Fruit fly (Drosophila melanogaster) whole organism, embryonic: ENCODE results near the gene ND-SGDH.
A peak's percentile ranks its signal among the peaks of the same experiment; 100 is the strongest.

Experiments
- ATbp ChIP-seq: fragments of 200-800 bp; sonication (Bioruptor generic); optimal IDR thresholded peaks from 2 replicates; lab custom pipeline; 2017; ENCODE audit warnings: missing biosample characterization, mild to moderate bottlenecking, missing genetic modification characterization, missing genetic modification reagents
- BEAF-32 ChIP-seq: fragments of 200-800 bp; sonication (Bioruptor generic); optimal IDR thresholded peaks from 3 replicates; lab custom pipeline; 2017; ENCODE audit warnings: missing biosample characterization, missing genetic modification characterization, mild to moderate bottlenecking, moderate library complexity, missing genetic modification reagents
- CG10147 ChIP-seq: fragments of 200-800 bp; sonication (Bioruptor generic); optimal IDR thresholded peaks from 2 replicates; lab custom pipeline; 2019; ENCODE audit warnings: missing biosample characterization, mild to moderate bottlenecking, missing genetic modification characterization, moderate library complexity
- CG10274 ChIP-seq: fragments of 200-800 bp; sonication (Bioruptor generic); optimal IDR thresholded peaks from 3 replicates; lab custom pipeline; 2017; ENCODE audit warnings: missing biosample characterization, mild to moderate bottlenecking, missing genetic modification characterization
- CG10462 ChIP-seq: fragments of 200-800 bp; sonication (Bioruptor generic); optimal IDR thresholded peaks from 2 replicates; lab custom pipeline; 2016; ENCODE audit warnings: missing biosample characterization, missing genetic modification characterization
- CG11093 ChIP-seq: fragments of 200-800 bp; sonication (Bioruptor generic); IDR thresholded peaks from 3 replicates; pipeline ENCODE4 v1.3.6; 2022; ENCODE audit warnings: missing biosample characterization, missing genetic modification characterization
- CG11723 ChIP-seq: fragments of 200-800 bp; sonication (Bioruptor generic); optimal IDR thresholded peaks from 2 replicates; lab custom pipeline; 2017; ENCODE audit warnings: missing biosample characterization, mild to moderate bottlenecking, missing genetic modification characterization
- CG17328 ChIP-seq: fragments of 200-800 bp; sonication (Bioruptor generic); IDR thresholded peaks from 2 replicates; pipeline ENCODE4 v1.3.6; 2022; ENCODE audit warnings: missing biosample characterization, missing genetic modification characterization
- CG1792 ChIP-seq: fragments of 200-800 bp; sonication (Bioruptor generic); optimal IDR thresholded peaks from 2 replicates; lab custom pipeline; 2016; ENCODE audit warnings: missing biosample characterization, missing genetic modification characterization
- CG18599 ChIP-seq: fragments of 200-800 bp; sonication (Bioruptor generic); optimal IDR thresholded peaks from 3 replicates; lab custom pipeline; 2017; ENCODE audit warnings: missing biosample characterization, missing genetic modification characterization, mild to moderate bottlenecking, moderate library complexity, missing genetic modification reagents
- CG2116 ChIP-seq: fragments of 200-800 bp; sonication (Bioruptor generic); optimal IDR thresholded peaks from 3 replicates; lab custom pipeline; 2018; ENCODE audit warnings: missing biosample characterization, mild to moderate bottlenecking, missing genetic modification characterization
- CG33557 ChIP-seq: fragments of 200-800 bp; sonication (Bioruptor generic); optimal IDR thresholded peaks from 2 replicates; lab custom pipeline; 2019; ENCODE audit warnings: missing biosample characterization, mild to moderate bottlenecking, missing genetic modification characterization, moderate library complexity
- CG4404 ChIP-seq: fragments of 200-800 bp; sonication (Bioruptor generic); IDR thresholded peaks from 2 replicates; pipeline ENCODE4 v1.3.6; 2022; ENCODE audit warnings: missing biosample characterization, missing genetic modification characterization
- CG4854 ChIP-seq: fragments of 200-800 bp; sonication (Bioruptor generic); optimal IDR thresholded peaks from 2 replicates; lab custom pipeline; 2016; ENCODE audit warnings: missing biosample characterization, missing genetic modification characterization, inconsistent platforms
- CG7357 ChIP-seq: fragments of 200-800 bp; sonication (Bioruptor generic); IDR thresholded peaks from 3 replicates; pipeline ENCODE4 v1.3.6; 2022; ENCODE audit warnings: missing biosample characterization, missing genetic modification characterization
- CG7928 ChIP-seq: fragments of 200-800 bp; sonication (Bioruptor generic); optimal IDR thresholded peaks from 2 replicates; lab custom pipeline; 2017; ENCODE audit warnings: missing biosample characterization, mild to moderate bottlenecking, missing genetic modification characterization
- CG7987 ChIP-seq: fragments of 200-800 bp; sonication (Bioruptor generic); optimal IDR thresholded peaks from 2 replicates; lab custom pipeline; 2018; ENCODE audit warnings: missing biosample characterization, mild to moderate bottlenecking, missing genetic modification characterization, moderate library complexity
- CG8924 ChIP-seq: fragments of 200-800 bp; optimal IDR thresholded peaks from 3 replicates; lab custom pipeline; 2019; ENCODE audit warnings: missing biosample characterization, mild to moderate bottlenecking, missing genetic modification characterization, moderate library complexity
- CG9876 ChIP-seq: fragments of 200-800 bp; sonication (Bioruptor generic); optimal IDR thresholded peaks from 2 replicates; lab custom pipeline; 2016; ENCODE audit warnings: missing biosample characterization, missing genetic modification characterization
- CkIIα-i1 ChIP-seq: fragments of 200-800 bp; sonication (Bioruptor generic); IDR thresholded peaks from 2 replicates; pipeline ENCODE4 v1.3.6; 2022; ENCODE audit warnings: missing biosample characterization, missing genetic modification characterization
- Doc3 ChIP-seq: fragments of 200-800 bp; sonication (Bioruptor generic); IDR thresholded peaks from 3 replicates; pipeline ENCODE4 v1.3.6; 2022; ENCODE audit warnings: missing biosample characterization, missing genetic modification characterization; ENCODE audit not compliant: partially characterized antibody
- GATAe ChIP-seq: fragments of 200-800 bp; sonication (Bioruptor generic); conservative IDR thresholded peaks from 2 replicates; pipeline ENCODE4 v1.3.6; 2022; ENCODE audit warnings: missing biosample characterization, missing genetic modification characterization
- HHEX ChIP-seq: fragments of 200-800 bp; sonication (Bioruptor generic); optimal IDR thresholded peaks from 3 replicates; lab custom pipeline; 2017; ENCODE audit warnings: missing biosample characterization, mild to moderate bottlenecking, missing genetic modification characterization, missing genetic modification reagents
- HLH3B ChIP-seq: fragments of 200-800 bp; sonication (Bioruptor generic); IDR thresholded peaks from 2 replicates; pipeline ENCODE4 v1.3.6; 2022; ENCODE audit warnings: missing biosample characterization, missing genetic modification characterization
- HLH4C ChIP-seq: fragments of 200-800 bp; sonication (Bioruptor generic); IDR thresholded peaks from 3 replicates; pipeline ENCODE4 v1.3.6; 2022; ENCODE audit warnings: missing biosample characterization, missing genetic modification characterization; ENCODE audit not compliant: partially characterized antibody
- Lpt ChIP-seq: fragments of >200 bp; optimal IDR thresholded peaks from 2 replicates; lab custom pipeline; 2018; ENCODE audit warnings: missing biosample characterization, missing genetic modification characterization
- MTF-1 ChIP-seq: fragments of 200-800 bp; sonication (Bioruptor generic); optimal IDR thresholded peaks from 2 replicates; lab custom pipeline; 2018; ENCODE audit warnings: missing biosample characterization, mild to moderate bottlenecking, missing genetic modification characterization, borderline replicate concordance
- Med ChIP-seq: fragments of 200-800 bp; sonication (Bioruptor generic); peaks from one replicate; lab custom pipeline; 2016; ENCODE audit warnings: missing biosample characterization, missing genetic modification characterization, mild to moderate bottlenecking, inconsistent platforms, moderate library complexity
- Optix ChIP-seq: fragments of 200-800 bp; sonication (Bioruptor generic); IDR thresholded peaks from 3 replicates; pipeline ENCODE4 v1.3.6; 2022; ENCODE audit warnings: missing biosample characterization, missing genetic modification characterization
- Side ChIP-seq: fragments of 200-800 bp; sonication (Bioruptor generic); optimal IDR thresholded peaks from 2 replicates; lab custom pipeline; 2016; ENCODE audit warnings: missing biosample characterization, missing genetic modification characterization
- Spps ChIP-seq: fragments of 200-800 bp; sonication (Bioruptor generic); optimal IDR thresholded peaks from 2 replicates; lab custom pipeline; 2018; ENCODE audit warnings: missing biosample characterization, mild to moderate bottlenecking, missing genetic modification characterization
- ab ChIP-seq: fragments of 200-800 bp; sonication (Bioruptor generic); optimal IDR thresholded peaks from 2 replicates; lab custom pipeline; 2016; ENCODE audit warnings: missing biosample characterization, missing genetic modification characterization
- cato ChIP-seq: fragments of 200-800 bp; sonication (Bioruptor generic); optimal IDR thresholded peaks from 2 replicates; lab custom pipeline; 2016; ENCODE audit warnings: missing biosample characterization, missing genetic modification characterization, borderline replicate concordance
- dmrt11E ChIP-seq: fragments of 200-800 bp; sonication (Bioruptor generic); optimal IDR thresholded peaks from 3 replicates; lab custom pipeline; 2018; ENCODE audit warnings: missing biosample characterization, mild to moderate bottlenecking, missing genetic modification characterization, moderate library complexity
- esg ChIP-seq: fragments of 200-800 bp; sonication (Bioruptor generic); conservative IDR thresholded peaks from 2 replicates; pipeline ENCODE4 v1.3.6; 2022; ENCODE audit warnings: missing biosample characterization, missing genetic modification characterization
- fd96Cb ChIP-seq: fragments of 200-800 bp; sonication (Bioruptor generic); optimal IDR thresholded peaks from 2 replicates; lab custom pipeline; 2018; ENCODE audit warnings: missing biosample characterization, mild to moderate bottlenecking, missing genetic modification characterization, moderate library complexity
- ftz-f1 ChIP-seq: fragments of 200-800 bp; sonication (Bioruptor generic); optimal IDR thresholded peaks from 2 replicates; lab custom pipeline; 2016; ENCODE audit warnings: missing biosample characterization, missing genetic modification characterization
- gfzf ChIP-seq: fragments of 200-800 bp; sonication (Bioruptor generic); optimal IDR thresholded peaks from 2 replicates; lab custom pipeline; 2016; ENCODE audit warnings: missing biosample characterization, mild to moderate bottlenecking, missing genetic modification characterization, moderate library complexity
- hth ChIP-seq: fragments of >200 bp; optimal IDR thresholded peaks from 2 replicates; lab custom pipeline; 2017; ENCODE audit warnings: inconsistent platforms
- jumu ChIP-seq: fragments of 200-800 bp; sonication (Bioruptor generic); optimal IDR thresholded peaks from 3 replicates; lab custom pipeline; 2016; ENCODE audit warnings: missing biosample characterization, missing genetic modification characterization
- kay ChIP-seq: fragments of 200-800 bp; sonication (Bioruptor generic); optimal IDR thresholded peaks from 2 replicates; lab custom pipeline; 2016; ENCODE audit warnings: missing biosample characterization, missing genetic modification characterization
- knrl ChIP-seq: fragments of 200-800 bp; sonication (Bioruptor generic); IDR thresholded peaks from 3 replicates; pipeline ENCODE4 v1.3.6; 2022; ENCODE audit warnings: missing biosample characterization, missing genetic modification characterization; ENCODE audit not compliant: partially characterized antibody
- lov ChIP-seq, 2 experiments: fragments of 200-800 bp in 1 of 2; fragments of >200 bp in 1 of 2; sonication (Bioruptor generic) in 1 of 2; IDR thresholded peaks in 1 of 2; optimal IDR thresholded peaks in 1 of 2; 2 replicates in 1 of 2; 3 replicates in 1 of 2; pipeline versions ENCODE4 v1.3.6 to Lab custom; 2017 to 2022; ENCODE audit warnings: missing biosample characterization in 1 of 2, missing genetic modification characterization in 1 of 2
- prd ChIP-seq, 3 experiments: fragments of >200 bp in 2 of 3; fragments of 200-800 bp in 1 of 3; sonication (Bioruptor generic) in 1 of 3; optimal IDR thresholded peaks in 2 of 3; IDR thresholded peaks in 1 of 3; 2 replicates in 2 of 3; 3 replicates in 1 of 3; pipeline versions ENCODE4 v1.3.6 to Lab custom; 2017 to 2022; ENCODE audit warnings: missing biosample characterization in 1 of 3, missing genetic modification characterization in 1 of 3
- sug ChIP-seq: fragments of 200-800 bp; optimal IDR thresholded peaks from 2 replicates; lab custom pipeline; 2019; ENCODE audit warnings: missing biosample characterization, mild to moderate bottlenecking, missing genetic modification characterization, moderate library complexity
- vnd ChIP-seq: fragments of 200-800 bp; sonication (Bioruptor generic); IDR thresholded peaks from 3 replicates; pipeline ENCODE4 v1.3.6; 2022; ENCODE audit warnings: missing biosample characterization, missing genetic modification characterization; ENCODE audit not compliant: partially characterized antibody
- wdn ChIP-seq: fragments of 200-800 bp; sonication (Bioruptor generic); IDR thresholded peaks from 2 replicates; pipeline ENCODE4 v1.3.6; 2022; ENCODE audit warnings: missing biosample characterization, missing genetic modification characterization

The ND-SGDH gene

DNA sequence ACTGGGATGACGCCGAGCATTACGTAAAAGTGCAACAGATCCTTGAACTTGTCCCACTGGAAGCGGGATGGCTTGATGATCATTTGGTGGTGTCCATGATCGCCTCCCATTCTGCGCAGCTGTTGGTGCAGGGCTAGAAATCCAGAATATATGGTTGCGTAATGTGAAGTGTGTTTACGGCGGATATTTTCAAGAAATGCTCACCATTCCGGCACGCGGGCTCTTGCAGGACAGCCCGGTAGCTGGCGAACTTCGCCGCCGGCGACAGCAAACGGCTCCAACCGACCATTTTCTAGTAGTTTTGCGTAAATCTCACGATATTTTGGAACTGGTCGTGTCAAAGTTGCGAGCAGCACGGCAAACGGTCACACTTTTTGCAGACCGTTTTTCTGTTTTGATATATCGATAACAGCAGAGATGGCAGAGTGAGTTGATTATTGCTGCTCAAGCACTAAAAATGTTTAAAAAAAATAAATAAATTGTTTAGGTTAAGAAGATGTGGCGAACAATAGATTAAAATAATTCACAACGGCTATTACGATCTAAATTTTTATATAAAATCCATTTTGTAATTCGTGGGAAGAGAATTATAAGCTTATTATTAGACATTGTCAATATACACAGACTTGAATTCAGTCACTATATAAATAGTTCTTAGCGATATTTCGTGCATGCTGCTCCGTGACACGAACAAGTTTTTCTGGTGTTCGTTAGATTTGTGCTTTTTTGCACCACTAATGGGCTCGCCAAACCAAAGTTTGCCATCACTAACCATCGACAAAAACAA is at the start of gene ND-SGDH, which contains the start of gene RhoGAP68F (continued):
- TF ChIP-seq HLH4C (GFP tag; lab: Robert Waterston, UW), result peak; percentile 92
- peak; percentile 46 for TF ChIP-seq HHEX (GFP tag; lab: Kevin White, UChicago)
- TF ChIP-seq ATbp, result no peak
- TF ChIP-seq Med (GFP tag; lab: Kevin White, UChicago), result peak; percentile 78
- TF ChIP-seq CG33557 (GFP tag; lab: Kevin White, UChicago), result peak; percentile 62
- TF ChIP-seq jumu (GFP tag; lab: Kevin White, UChicago), result peak; percentile 67
- peak; percentile 99 for TF ChIP-seq knrl (GFP tag; lab: Robert Waterston, UW)
- no peak for TF ChIP-seq Lpt (GFP tag; lab: Kevin White, UChicago)
- peak; percentile 95 for TF ChIP-seq Doc3
- no peak for TF ChIP-seq ftz-f1 (GFP tag; lab: Kevin White, UChicago)
- TF ChIP-seq CG11093 (GFP tag; lab: Robert Waterston, UW), result peak; percentile 54; the same call in 1 of the 3 replicates
- TF ChIP-seq CG11723, result peak; percentile 71
- TF ChIP-seq CG10462, result peak; percentile 33
- TF ChIP-seq hth (lab: Kevin White, UChicago), result no peak
- TF ChIP-seq CG1792 (GFP tag; lab: Kevin White, UChicago), result peak; percentile 17
- peak; percentile 51; the same call in 1 of the 2 replicates for TF ChIP-seq HLH3B (GFP tag; lab: Robert Waterston, UW)
- TF ChIP-seq GATAe (GFP tag; lab: Robert Waterston, UW), result no peak
- TF ChIP-seq CG4854 (GFP tag; lab: Kevin White, UChicago), result peak; percentile 54
- no peak for TF ChIP-seq CG7928
- 0 out of 2 replicates have a peak, but pooled peaks have one; percentile 35 for TF ChIP-seq wdn (GFP tag; lab: Robert Waterston, UW)
- TF ChIP-seq sug (tag; lab: Kevin White, UChicago), result peak; percentile 82
- peak; percentile 81 for TF ChIP-seq CG4404 (GFP tag; lab: Robert Waterston, UW)
- TF ChIP-seq fd96Cb (tag; lab: Kevin White, UChicago), result peak; percentile 66
- peak; percentile 76 for TF ChIP-seq CG18599 (GFP tag; lab: Kevin White, UChicago)
- no peak for TF ChIP-seq prd (optimal IDR thresholded peaks at IDR 0.05; lab: Kevin White, UChicago)
- peak; percentile 80; the same call in 2 of the 3 replicates for TF ChIP-seq prd (GFP tag; IDR thresholded peaks at IDR 0.05; lab: Robert Waterston, UW)
- peak; percentile 73 for TF ChIP-seq CG10147 (GFP tag; lab: Kevin White, UChicago)
- peak; percentile 20; the same call in 1 of the 2 replicates for TF ChIP-seq CG17328 (GFP tag; lab: Robert Waterston, UW)
- no peak for TF ChIP-seq ab (GFP tag; lab: Kevin White, UChicago)
- peak; percentile 41; the same call in 1 of the 3 replicates for TF ChIP-seq CG7357
- peak; percentile 6 for TF ChIP-seq CG9876
- peak; percentile 57 for TF ChIP-seq kay (GFP tag; lab: Kevin White, UChicago)
- no peak for TF ChIP-seq CG10274 (GFP tag; lab: Kevin White, UChicago)
- TF ChIP-seq lov (optimal IDR thresholded peaks at IDR 0.05; lab: Kevin White, UChicago), result no peak
- TF ChIP-seq lov (GFP tag; IDR thresholded peaks at IDR 0.05; lab: Robert Waterston, UW), result no peak
- TF ChIP-seq BEAF-32 (GFP tag; lab: Kevin White, UChicago), result peak; percentile 99
- no peak for TF ChIP-seq MTF-1 (GFP tag; lab: Kevin White, UChicago)
- TF ChIP-seq esg (GFP tag; lab: Robert Waterston, UW), result peak; percentile 68
- no peak for TF ChIP-seq CG7987
- peak; percentile 2 for TF ChIP-seq Spps (tag; lab: Kevin White, UChicago)
- TF ChIP-seq cato (GFP tag; lab: Kevin White, UChicago), result peak; percentile 70
- peak; percentile 15 for TF ChIP-seq Side (GFP tag; lab: Kevin White, UChicago)
- peak; percentile 70 for TF ChIP-seq dmrt11E
- TF ChIP-seq gfzf (GFP tag; lab: Kevin White, UChicago), result peak; percentile 58
- TF ChIP-seq CG2116, result peak; percentile 75
- TF ChIP-seq CkIIα-i1 (GFP tag; lab: Robert Waterston, UW), result no peak
- TF ChIP-seq Optix, result no peak
- peak; percentile 99 for TF ChIP-seq vnd
- TF ChIP-seq CG8924 (tag; lab: Kevin White, UChicago), result peak; percentile 69
